Fruit fly (Drosophila melanogaster): ENCODE measurements around the gene CG14572.

CG14572 gene

DNA sequence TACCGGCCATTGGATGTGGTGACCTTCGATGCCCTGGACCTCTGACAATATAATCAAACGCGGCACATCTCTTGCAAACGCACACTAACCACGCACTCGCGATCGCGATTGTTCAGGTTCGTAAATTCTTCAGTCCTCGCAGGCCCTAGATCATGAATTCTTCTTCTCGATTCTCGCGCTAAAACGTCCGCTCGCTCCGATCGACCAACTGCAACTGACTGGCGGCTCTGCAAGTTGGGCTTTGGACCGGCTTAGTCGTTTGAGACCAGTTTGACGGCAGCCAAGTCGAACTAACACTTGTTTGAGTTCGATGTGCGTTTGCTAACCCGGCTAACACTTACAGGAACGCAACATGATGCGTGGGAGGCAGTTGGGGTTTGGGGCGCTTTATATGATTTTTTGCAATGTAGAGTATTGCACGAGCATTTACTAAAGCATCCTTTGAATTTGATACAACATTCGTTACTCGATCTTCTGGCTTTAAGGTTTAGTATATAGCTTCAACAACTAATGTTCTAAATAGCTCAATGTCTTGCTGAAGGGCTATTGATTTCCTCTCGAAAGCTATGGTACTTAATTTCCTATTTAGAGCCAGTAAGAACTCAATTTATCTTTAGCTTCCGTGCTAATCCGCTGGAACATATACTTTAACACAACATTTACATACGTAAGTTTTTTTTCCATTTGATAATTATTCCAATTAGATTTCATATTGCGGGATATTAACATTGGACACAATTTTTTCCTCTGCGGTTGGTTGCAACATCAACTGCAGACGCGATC lies 35.0 kb upstream of the CG14572 start, which contains the start of gene CG32447:
TSS of gene CG32447 (minus strand) at position 222 of the 783 bp plus-strand sequence.
- TF ChIP-seq Dif (GFP tag; optimal IDR thresholded peaks at IDR 0.05; ENCODE audit: partially characterized antibody) (no peak), Vsx2 (GFP tag; optimal IDR thresholded peaks at IDR 0.05; ENCODE audit: partially characterized antibody) (peak; percentile 46), Hr83 (GFP tag; optimal IDR thresholded peaks at IDR 0.05; ENCODE audit: poor library complexity, severe bottlenecking) (peak; percentile 4), Jra (GFP tag; optimal IDR thresholded peaks at IDR 0.05) (no peak)

DNA sequence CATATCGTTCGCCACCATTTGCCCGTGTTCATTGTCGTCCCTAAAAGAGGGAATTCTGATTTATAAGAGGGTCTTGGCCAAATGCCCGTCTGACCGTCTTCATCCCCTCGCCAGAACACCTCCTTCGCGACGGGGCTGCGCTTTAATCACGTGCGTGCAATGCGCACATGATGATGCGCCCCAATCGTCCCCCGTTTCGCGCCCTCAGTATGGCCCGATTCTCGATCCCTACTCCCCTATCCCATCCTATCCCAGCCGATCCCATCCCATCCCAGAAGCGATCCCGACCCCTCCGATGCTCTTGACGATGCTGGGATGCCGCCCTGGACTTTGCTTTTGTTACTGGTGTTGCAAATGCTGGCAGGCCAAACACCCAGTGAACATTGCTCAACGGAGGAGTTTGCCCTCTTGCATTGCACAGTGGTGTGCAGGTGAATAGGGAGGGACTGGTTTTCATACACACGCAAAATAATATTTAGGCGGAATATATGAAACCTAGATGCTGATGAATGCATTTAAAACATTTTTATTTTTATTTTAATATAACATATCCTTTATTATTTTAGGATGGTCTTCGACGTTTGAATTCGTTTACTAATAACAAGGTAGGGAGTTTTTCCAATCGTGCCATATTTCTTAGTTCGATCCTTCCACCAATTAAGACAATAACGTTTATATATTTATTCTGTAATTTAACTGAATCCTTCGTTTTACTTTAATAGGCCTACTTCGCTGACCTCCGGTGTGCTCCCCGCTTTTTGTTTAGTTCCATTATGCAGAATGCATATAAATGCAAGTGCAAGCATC lies 31.3 kb upstream of the CG14572 start:
- TF ChIP-seq GATAd (GFP tag; optimal IDR thresholded peaks at IDR 0.05) (no peak), pan (optimal IDR thresholded peaks at IDR 0.05) (no peak), Rel (GFP tag; optimal IDR thresholded peaks at IDR 0.05) (no peak), Rel (tag; optimal IDR thresholded peaks at IDR 0.05) (peak; percentile 2), Hr83 (GFP tag; optimal IDR thresholded peaks at IDR 0.05; ENCODE audit: poor library complexity, severe bottlenecking) (peak; percentile 54), woc (GFP tag; optimal IDR thresholded peaks at IDR 0.05) (peak; percentile 58), fru (GFP tag; optimal IDR thresholded peaks at IDR 0.05) (peak; percentile 71), rgr (GFP tag; optimal IDR thresholded peaks at IDR 0.05) (peak; percentile 68), OdsH (GFP tag; optimal IDR thresholded peaks at IDR 0.05) (peak; percentile 79), Hnf4 (GFP tag; optimal IDR thresholded peaks at IDR 0.05) (peak; percentile 15), CG32264 (GFP tag; optimal IDR thresholded peaks at IDR 0.05) (no peak), lola (GFP tag; optimal IDR thresholded peaks at IDR 0.05) (no peak), Dif (GFP tag; optimal IDR thresholded peaks at IDR 0.05; ENCODE audit: partially characterized antibody) (peak; percentile 57), dl (GFP tag; optimal IDR thresholded peaks at IDR 0.05; ENCODE audit: insufficient read depth in 1 of 2, partially characterized antibody in 2 of 2) (no peak), dsf (GFP tag; optimal IDR thresholded peaks at IDR 0.05; ENCODE audit: borderline replicate concordance) (no peak), Myc (optimal IDR thresholded peaks at IDR 0.05) (no peak), jim (GFP tag; optimal IDR thresholded peaks at IDR 0.05) (no peak), tai (GFP tag; optimal IDR thresholded peaks at IDR 0.05) (no peak), h (GFP tag; optimal IDR thresholded peaks at IDR 0.05) (peak; percentile 74), ey (GFP tag; optimal IDR thresholded peaks at IDR 0.05) (peak; percentile 61), Dfd (GFP tag; optimal IDR thresholded peaks at IDR 0.05) (no peak), dmrt93B (GFP tag; optimal IDR thresholded peaks at IDR 0.05) (peak; percentile 83), Abd-B (GFP tag; optimal IDR thresholded peaks at IDR 0.05) (no peak), CrebA (GFP tag; optimal IDR thresholded peaks at IDR 0.05; ENCODE audit: borderline replicate concordance) (peak; percentile 1), Hr78 (GFP tag; optimal IDR thresholded peaks at IDR 0.05) (no peak), sage (GFP tag; optimal IDR thresholded peaks at IDR 0.05) (peak; percentile 50), psq (GFP tag; optimal IDR thresholded peaks at IDR 0.05) (peak; percentile 79), foxo (GFP tag; optimal IDR thresholded peaks at IDR 0.05) (peak in 1 of 2 experiments; percentile 75), brk (GFP tag; optimal IDR thresholded peaks at IDR 0.05) (peak; percentile 39), Sp1 (GFP tag; optimal IDR thresholded peaks at IDR 0.05) (peak; percentile 87), CG9705 (GFP tag; optimal IDR thresholded peaks at IDR 0.05) (peak; percentile 64), Mio (GFP tag; optimal IDR thresholded peaks at IDR 0.05) (no peak), sv (GFP tag; optimal IDR thresholded peaks at IDR 0.05) (no peak), usp (GFP tag; optimal IDR thresholded peaks at IDR 0.05) (no peak), br (GFP tag; optimal IDR thresholded peaks at IDR 0.05) (peak; percentile 30), N (GFP tag; optimal IDR thresholded peaks at IDR 0.05) (no peak), Vsx2 (GFP tag; optimal IDR thresholded peaks at IDR 0.05; ENCODE audit: partially characterized antibody) (no peak), HLH106 (tag; optimal IDR thresholded peaks at IDR 0.05) (peak; percentile 85), Jra (GFP tag; optimal IDR thresholded peaks at IDR 0.05) (no peak)

Data from whole organism, wandering third instar larva.